Fruit fly (Drosophila melanogaster) whole organism, embryonic: ENCODE measurements around the gene CG31268.

Experiments
- B-H2 ChIP-seq: fragments of 200-800 bp; sonication (Bioruptor generic); optimal IDR thresholded peaks from 2 replicates; lab custom pipeline; 2018; ENCODE audit warnings: missing biosample characterization, mild to moderate bottlenecking, missing genetic modification characterization
- Bgb ChIP-seq: fragments of 200-800 bp; sonication (Bioruptor generic); IDR thresholded peaks from 2 replicates; pipeline ENCODE4 v1.3.6; 2022; ENCODE audit warnings: missing biosample characterization, missing genetic modification characterization; ENCODE audit not compliant: partially characterized antibody
- BtbVII ChIP-seq: fragments of 200-800 bp; sonication (Bioruptor generic); optimal IDR thresholded peaks from 3 replicates; lab custom pipeline; 2017; ENCODE audit warnings: missing biosample characterization, mild to moderate bottlenecking, missing genetic modification characterization
- CG10543 ChIP-seq: fragments of 200-800 bp; sonication (Bioruptor generic); optimal IDR thresholded peaks from 3 replicates; lab custom pipeline; 2017; ENCODE audit warnings: missing biosample characterization, mild to moderate bottlenecking, missing genetic modification characterization, moderate library complexity
- CG12659 ChIP-seq: fragments of 200-800 bp; sonication (Bioruptor generic); optimal IDR thresholded peaks from 3 replicates; lab custom pipeline; 2017; ENCODE audit warnings: mild to moderate bottlenecking, missing biosample characterization, missing genetic modification reagents, missing genetic modification characterization
- CG14710 ChIP-seq: fragments of 200-800 bp; sonication (Bioruptor generic); optimal IDR thresholded peaks from 3 replicates; lab custom pipeline; 2019; ENCODE audit warnings: missing biosample characterization, mild to moderate bottlenecking, missing genetic modification characterization, moderate library complexity
- CG15479 ChIP-seq: fragments of 200-800 bp; sonication (Bioruptor generic); optimal IDR thresholded peaks from 3 replicates; lab custom pipeline; 2019; ENCODE audit warnings: missing biosample characterization, mild to moderate bottlenecking, missing genetic modification characterization, moderate library complexity
- CG1647 ChIP-seq: fragments of 200-800 bp; sonication (Bioruptor generic); optimal IDR thresholded peaks from 3 replicates; lab custom pipeline; 2016; ENCODE audit warnings: missing biosample characterization, missing genetic modification characterization
- CG16813 ChIP-seq: fragments of 200-800 bp; sonication (Bioruptor generic); IDR thresholded peaks from 3 replicates; pipeline ENCODE4 v1.3.6; 2022; ENCODE audit warnings: missing biosample characterization, missing genetic modification characterization; ENCODE audit not compliant: partially characterized antibody
- CG18599 ChIP-seq: fragments of 200-800 bp; sonication (Bioruptor generic); optimal IDR thresholded peaks from 3 replicates; lab custom pipeline; 2017; ENCODE audit warnings: missing biosample characterization, missing genetic modification characterization, mild to moderate bottlenecking, moderate library complexity, missing genetic modification reagents
- CG30020 ChIP-seq: fragments of 200-800 bp; optimal IDR thresholded peaks from 2 replicates; lab custom pipeline; 2019; ENCODE audit warnings: missing biosample characterization, mild to moderate bottlenecking, missing genetic modification characterization, moderate library complexity
- CG32772 ChIP-seq: fragments of 200-800 bp; sonication (Bioruptor generic); IDR thresholded peaks from 2 replicates; pipeline ENCODE4 v1.3.6; 2022; ENCODE audit warnings: missing biosample characterization, missing genetic modification characterization
- CG34376 ChIP-seq: fragments of 200-800 bp; sonication (Bioruptor generic); optimal IDR thresholded peaks from 2 replicates; lab custom pipeline; 2018; ENCODE audit warnings: missing biosample characterization, mild to moderate bottlenecking, missing genetic modification characterization
- CG7839 ChIP-seq: fragments of 200-800 bp; sonication (Bioruptor generic); optimal IDR thresholded peaks from 3 replicates; lab custom pipeline; 2018; ENCODE audit warnings: missing biosample characterization, mild to moderate bottlenecking, missing genetic modification characterization, moderate library complexity
- CG8924 ChIP-seq: fragments of 200-800 bp; optimal IDR thresholded peaks from 3 replicates; lab custom pipeline; 2019; ENCODE audit warnings: missing biosample characterization, mild to moderate bottlenecking, missing genetic modification characterization, moderate library complexity
- CG9609 ChIP-seq: fragments of 200-800 bp; sonication (Bioruptor generic); optimal IDR thresholded peaks from 3 replicates; lab custom pipeline; 2016; ENCODE audit warnings: missing biosample characterization, missing genetic modification characterization
- Dbx ChIP-seq: fragments of 200-800 bp; sonication (Bioruptor generic); IDR thresholded peaks from 3 replicates; pipeline ENCODE4 v1.3.6; 2022; ENCODE audit warnings: missing biosample characterization, missing genetic modification characterization
- Elba2 ChIP-seq: fragments of 200-800 bp; sonication (Bioruptor generic); optimal IDR thresholded peaks from 3 replicates; lab custom pipeline; 2016; ENCODE audit warnings: missing biosample characterization, missing genetic modification characterization
- GATAe ChIP-seq: fragments of 200-800 bp; sonication (Bioruptor generic); conservative IDR thresholded peaks from 2 replicates; pipeline ENCODE4 v1.3.6; 2022; ENCODE audit warnings: missing biosample characterization, missing genetic modification characterization
- HLH3B ChIP-seq: fragments of 200-800 bp; sonication (Bioruptor generic); IDR thresholded peaks from 2 replicates; pipeline ENCODE4 v1.3.6; 2022; ENCODE audit warnings: missing biosample characterization, missing genetic modification characterization
- Hr78 ChIP-seq, 2 experiments: fragments of 200-800 bp in 1 of 2; fragments of >200 bp in 1 of 2; sonication (Bioruptor generic) in 1 of 2; optimal IDR thresholded peaks; 2 replicates each; lab custom pipeline; 2017 to 2019; ENCODE audit warnings: missing biosample characterization in 2 of 2, missing genetic modification characterization in 2 of 2, mild to moderate bottlenecking in 1 of 2, moderate library complexity in 1 of 2
- Lhr ChIP-seq: fragments of 200-800 bp; sonication (Bioruptor generic); optimal IDR thresholded peaks from 3 replicates; lab custom pipeline; 2017; ENCODE audit warnings: mild to moderate bottlenecking, missing biosample characterization, missing genetic modification reagents, missing genetic modification characterization
- MBD-R2 ChIP-seq: fragments of 200-800 bp; sonication (Bioruptor generic); IDR thresholded peaks from 2 replicates; pipeline ENCODE4 v1.3.6; 2022; ENCODE audit warnings: missing biosample characterization, missing genetic modification characterization
- Med ChIP-seq: fragments of 200-800 bp; sonication (Bioruptor generic); peaks from one replicate; lab custom pipeline; 2016; ENCODE audit warnings: missing biosample characterization, missing genetic modification characterization, mild to moderate bottlenecking, inconsistent platforms, moderate library complexity
- PHDP ChIP-seq: fragments of 200-800 bp; sonication (Bioruptor generic); optimal IDR thresholded peaks from 3 replicates; lab custom pipeline; 2018; ENCODE audit warnings: missing biosample characterization, mild to moderate bottlenecking, missing genetic modification characterization, moderate library complexity
- Pdp1 ChIP-seq, 2 experiments: fragments of 200-800 bp; sonication (Bioruptor generic); optimal IDR thresholded peaks; 3 replicates each; lab custom pipeline; 2016; ENCODE audit warnings: missing biosample characterization in 2 of 2, missing genetic modification characterization in 2 of 2, mild to moderate bottlenecking in 1 of 2, moderate library complexity in 1 of 2
- Rfx ChIP-seq: fragments of 200-800 bp; sonication (Bioruptor generic); IDR thresholded peaks from 2 replicates; pipeline ENCODE4 v1.3.6; 2022; ENCODE audit warnings: missing biosample characterization, missing genetic modification characterization
- ab ChIP-seq: fragments of 200-800 bp; sonication (Bioruptor generic); optimal IDR thresholded peaks from 2 replicates; lab custom pipeline; 2016; ENCODE audit warnings: missing biosample characterization, missing genetic modification characterization
- aop ChIP-seq: fragments of 200-800 bp; sonication (Bioruptor generic); IDR thresholded peaks from 2 replicates; pipeline ENCODE4 v1.3.6; 2022; ENCODE audit warnings: missing biosample characterization, missing genetic modification characterization
- btn ChIP-seq: fragments of 200-800 bp; sonication (Bioruptor generic); optimal IDR thresholded peaks from 2 replicates; lab custom pipeline; 2016; ENCODE audit warnings: missing biosample characterization, missing genetic modification characterization
- exex ChIP-seq: fragments of 200-800 bp; sonication (Bioruptor generic); optimal IDR thresholded peaks from 4 replicates; lab custom pipeline; 2018; ENCODE audit warnings: missing biosample characterization, mild to moderate bottlenecking, missing genetic modification characterization, moderate library complexity
- grn ChIP-seq: fragments of 200-800 bp; sonication (Bioruptor generic); optimal IDR thresholded peaks from 3 replicates; lab custom pipeline; 2017; ENCODE audit warnings: missing biosample characterization, missing genetic modification characterization
- gro ChIP-seq: fragments of 200-800 bp; sonication (Bioruptor generic); optimal IDR thresholded peaks from 2 replicates; lab custom pipeline; 2016; ENCODE audit warnings: missing biosample characterization, missing genetic modification characterization
- hb ChIP-seq: fragments of 200-800 bp; sonication (Bioruptor generic); IDR thresholded peaks from 3 replicates; pipeline ENCODE4 v1.3.6; 2022; ENCODE audit warnings: missing biosample characterization, missing genetic modification characterization; ENCODE audit not compliant: partially characterized antibody
- lab ChIP-seq: fragments of 200-800 bp; sonication (Bioruptor generic); optimal IDR thresholded peaks from 3 replicates; lab custom pipeline; 2017; ENCODE audit warnings: missing biosample characterization, missing genetic modification characterization, mild to moderate bottlenecking, moderate library complexity, missing genetic modification reagents
- mirr ChIP-seq: fragments of 200-800 bp; sonication (Bioruptor generic); optimal IDR thresholded peaks from 3 replicates; lab custom pipeline; 2018; ENCODE audit warnings: missing biosample characterization, mild to moderate bottlenecking, missing genetic modification characterization
- nom ChIP-seq: fragments of 200-800 bp; sonication (Bioruptor generic); optimal IDR thresholded peaks from 2 replicates; lab custom pipeline; 2017; ENCODE audit warnings: missing biosample characterization, missing genetic modification characterization, mild to moderate bottlenecking, moderate library complexity, missing genetic modification reagents
- onecut ChIP-seq: fragments of 200-800 bp; sonication (Bioruptor generic); IDR thresholded peaks from 2 replicates; pipeline ENCODE4 v1.3.6; 2022; ENCODE audit warnings: missing biosample characterization, missing genetic modification characterization
- sd ChIP-seq: fragments of 200-800 bp; sonication (Bioruptor generic); optimal IDR thresholded peaks from 3 replicates; lab custom pipeline; 2018; ENCODE audit warnings: missing biosample characterization, mild to moderate bottlenecking, missing genetic modification characterization, moderate library complexity
- sim ChIP-seq: fragments of 200-800 bp; sonication (Bioruptor generic); IDR thresholded peaks from 2 replicates; pipeline ENCODE4 v1.3.6; 2022; ENCODE audit warnings: missing biosample characterization, missing genetic modification characterization
- sug ChIP-seq: fragments of 200-800 bp; optimal IDR thresholded peaks from 2 replicates; lab custom pipeline; 2019; ENCODE audit warnings: missing biosample characterization, mild to moderate bottlenecking, missing genetic modification characterization, moderate library complexity
- tin ChIP-seq: fragments of 200-800 bp; sonication (Bioruptor generic); optimal IDR thresholded peaks from 3 replicates; lab custom pipeline; 2016; ENCODE audit warnings: missing biosample characterization, missing genetic modification characterization

Gene CG31268

dm6 chr3R:17007336-17007735 is 24.3 kb upstream of the CG31268 start (continued):
- TF ChIP-seq ab (no peak), Bgb (GFP tag; lab: Robert Waterston, UW) (no peak), hb (GFP tag; lab: Robert Waterston, UW) (no peak), CG7839 (tag; lab: Kevin White, UChicago) (peak; percentile 31), Lhr (GFP tag; lab: Kevin White, UChicago) (no peak), PHDP (tag; lab: Kevin White, UChicago) (peak; percentile 60), btn (GFP tag; lab: Kevin White, UChicago) (no peak), sim (GFP tag; lab: Robert Waterston, UW) (no peak), CG8924 (tag; lab: Kevin White, UChicago) (no peak), nom (GFP tag; lab: Kevin White, UChicago) (no peak), CG14710 (tag; lab: Kevin White, UChicago) (no peak), CG12659 (GFP tag; lab: Kevin White, UChicago) (no peak), CG30020 (tag; lab: Kevin White, UChicago) (no peak), tin (GFP tag; lab: Kevin White, UChicago) (no peak), aop (GFP tag; lab: Robert Waterston, UW) (no peak), HLH3B (GFP tag; lab: Robert Waterston, UW) (no peak)
- TF ChIP-seq, all 482 proteins: peak for 30

dm6 chr3R:17008018-17008674 is 23.5 kb upstream of the CG31268 start, which contains the start of gene CG8907:
Gene CG8907, plus strand, starts transcription at chr3R:17008269.
- peak; percentile 65 for TF ChIP-seq mirr
- TF ChIP-seq Hr78 (GFP tag; optimal IDR thresholded peaks at IDR 0.05; lab: Kevin White, UChicago) = peak in 1 of 2 experiments; percentile 39
- peak; percentile 49 for TF ChIP-seq CG34376 (GFP tag; lab: Kevin White, UChicago)
- no peak for TF ChIP-seq CG16813 (GFP tag; lab: Robert Waterston, UW)
- peak; percentile 27; the same call in 1 of the 3 replicates for TF ChIP-seq Dbx (GFP tag; lab: Robert Waterston, UW)
- TF ChIP-seq sug (tag; lab: Kevin White, UChicago) = peak; percentile 68
- TF ChIP-seq Pdp1 (GFP tag; optimal IDR thresholded peaks at IDR 0.05; lab: Kevin White, UChicago) = peak in 1 of 2 experiments; percentile 75
- TF ChIP-seq lab (GFP tag; lab: Kevin White, UChicago) = peak; percentile 74
- peak; percentile 39 for TF ChIP-seq CG10543
- no peak for TF ChIP-seq CG9609 (GFP tag; lab: Kevin White, UChicago)
- TF ChIP-seq sd = peak; percentile 81
- TF ChIP-seq grn = peak; percentile 82
- TF ChIP-seq exex (tag; lab: Kevin White, UChicago) = peak; percentile 98
- peak; percentile 15; the same call in 1 of the 2 replicates for TF ChIP-seq Rfx (GFP tag; lab: Robert Waterston, UW)
- no peak for TF ChIP-seq CG1647
- no peak for TF ChIP-seq CG32772 (GFP tag; lab: Robert Waterston, UW)
- peak; percentile 12; the same call in 1 of the 2 replicates for TF ChIP-seq MBD-R2 (GFP tag; lab: Robert Waterston, UW)
- TF ChIP-seq CG15479 (GFP tag; lab: Kevin White, UChicago) = peak; percentile 92
- peak; percentile 20 for TF ChIP-seq BtbVII (GFP tag; lab: Kevin White, UChicago)
- TF ChIP-seq Elba2 (GFP tag; lab: Kevin White, UChicago) = no peak
- peak; percentile 96 for TF ChIP-seq GATAe
- peak; percentile 6 for TF ChIP-seq gro (GFP tag; lab: Kevin White, UChicago)
- peak; percentile 49 for TF ChIP-seq Med (GFP tag; lab: Kevin White, UChicago)
- peak; percentile 11 for TF ChIP-seq CG18599 (GFP tag; lab: Kevin White, UChicago)
- TF ChIP-seq onecut (GFP tag; lab: Robert Waterston, UW) = no peak
- TF ChIP-seq B-H2 (GFP tag; lab: Kevin White, UChicago) = peak; percentile 9
- TF ChIP-seq, all 482 proteins: peak for 20
